Fruit fly (Drosophila melanogaster) whole organism, wandering third instar larva: ENCODE data around the gene CG11076.
A peak's percentile ranks its signal among the peaks of the same experiment; 100 is the strongest.

Experiments
- CG32264 ChIP-seq: fragments of 200-800 bp; sonication (Bioruptor generic); optimal IDR thresholded peaks from 2 replicates; lab custom pipeline; 2016; ENCODE audit warnings: missing biosample characterization, missing genetic modification characterization
- Dfd ChIP-seq: fragments of >200 bp; optimal IDR thresholded peaks from 2 replicates; lab custom pipeline; 2017; ENCODE audit warnings: missing biosample characterization, missing genetic modification characterization
- Hr78 ChIP-seq: fragments of >200 bp; optimal IDR thresholded peaks from 2 replicates; lab custom pipeline; 2017; ENCODE audit warnings: missing biosample characterization, missing genetic modification characterization
- Jra ChIP-seq: sonication (Bioruptor generic); optimal IDR thresholded peaks from 2 replicates; lab custom pipeline; 2016; ENCODE audit warnings: missing biosample characterization, missing genetic modification characterization
- dmrt93B ChIP-seq: fragments of 200-800 bp; sonication (Bioruptor generic); optimal IDR thresholded peaks from 2 replicates; lab custom pipeline; 2018; ENCODE audit warnings: missing biosample characterization, mild to moderate bottlenecking, missing genetic modification characterization
- foxo ChIP-seq, 2 experiments: fragments of 200-800 bp; sonication (Bioruptor generic); optimal IDR thresholded peaks; 2 replicates in 1 of 2; 3 replicates in 1 of 2; lab custom pipeline; 2016 to 2017; ENCODE audit warnings: missing biosample characterization in 2 of 2, missing genetic modification characterization in 2 of 2
- fru ChIP-seq: fragments of 200-800 bp; sonication (Bioruptor generic); optimal IDR thresholded peaks from 3 replicates; lab custom pipeline; 2016; ENCODE audit warnings: missing biosample characterization, mild to moderate bottlenecking, missing genetic modification characterization
- h ChIP-seq: fragments of 200-800 bp; sonication (Bioruptor generic); optimal IDR thresholded peaks from 3 replicates; lab custom pipeline; 2016; ENCODE audit warnings: missing biosample characterization, mild to moderate bottlenecking, missing genetic modification characterization
- lola ChIP-seq: fragments of >200 bp; optimal IDR thresholded peaks from 2 replicates; lab custom pipeline; 2017; ENCODE audit warnings: missing biosample characterization, missing genetic modification characterization
- pan ChIP-seq: fragments of >200 bp; optimal IDR thresholded peaks from 2 replicates; lab custom pipeline; 2017
- psq ChIP-seq: fragments of 200-800 bp; sonication (Bioruptor generic); optimal IDR thresholded peaks from 3 replicates; lab custom pipeline; 2017; ENCODE audit warnings: missing biosample characterization, mild to moderate bottlenecking, missing genetic modification characterization, moderate library complexity

DNA sequence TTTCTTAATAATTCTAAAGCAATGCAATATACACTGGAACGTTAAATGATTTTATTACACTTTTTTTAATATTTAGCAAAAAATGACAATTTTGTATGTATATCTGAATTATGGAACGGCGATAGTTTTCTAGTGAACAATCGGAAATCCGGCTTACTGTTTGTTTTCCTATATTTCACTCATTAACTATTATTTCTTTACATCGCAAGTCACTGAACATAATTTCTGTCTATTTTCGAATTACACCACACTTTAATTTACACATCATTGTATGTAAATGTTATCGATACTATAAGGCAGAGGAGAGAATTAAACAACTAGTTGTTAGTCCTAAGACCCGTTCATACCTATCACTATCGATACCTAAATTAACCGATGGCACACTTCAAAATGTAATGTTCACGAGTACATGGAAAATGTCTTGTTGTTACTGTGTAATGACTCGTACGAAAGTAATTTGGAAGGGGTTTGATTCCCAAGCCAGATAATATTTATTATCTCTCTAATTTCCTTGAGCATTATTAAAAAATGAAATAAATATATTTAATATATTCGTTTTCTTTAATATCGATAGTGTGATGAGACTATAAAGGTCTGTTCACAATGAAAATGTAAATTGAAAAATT is 4.6 kb downstream of the CG11076 start, which contains the start of gene PlexA:
- TF ChIP-seq psq (GFP tag; lab: Kevin White, UChicago) (peak; percentile 54), lola (GFP tag; lab: Kevin White, UChicago) (peak; percentile 76), CG32264 (GFP tag; lab: Kevin White, UChicago) (peak; percentile 25), pan (no peak), h (peak; percentile 39), Jra (GFP tag; lab: Kevin White, UChicago) (no peak), dmrt93B (GFP tag; lab: Kevin White, UChicago) (peak; percentile 86), Hr78 (GFP tag; lab: Kevin White, UChicago) (no peak), Dfd (GFP tag; lab: Kevin White, UChicago) (peak; percentile 58), foxo (GFP tag; optimal IDR thresholded peaks at IDR 0.05; lab: Kevin White, UChicago) (peak in 1 of 2 experiments; percentile 73), fru (peak; percentile 42)
